Fruit fly (Drosophila melanogaster) whole organism, embryonic: ENCODE results near the gene DCTN1-p150.

Experiments used
- ATbp ChIP-seq: fragments of 200-800 bp; sonication (Bioruptor generic); optimal IDR thresholded peaks from 2 replicates; lab custom pipeline; 2017; ENCODE audit warnings: missing biosample characterization, mild to moderate bottlenecking, missing genetic modification characterization, missing genetic modification reagents
- Ada2b ChIP-seq: fragments of 200-800 bp; sonication (Bioruptor generic); IDR thresholded peaks from 2 replicates; pipeline ENCODE4 v1.3.6; 2022; ENCODE audit warnings: missing biosample characterization, missing genetic modification characterization
- Atf6 ChIP-seq: fragments of 200-800 bp; sonication (Bioruptor generic); IDR thresholded peaks from 2 replicates; pipeline ENCODE4 v1.3.6; 2022; ENCODE audit warnings: missing biosample characterization, missing genetic modification characterization
- Bgb ChIP-seq: fragments of 200-800 bp; sonication (Bioruptor generic); IDR thresholded peaks from 2 replicates; pipeline ENCODE4 v1.3.6; 2022; ENCODE audit warnings: missing biosample characterization, missing genetic modification characterization; ENCODE audit not compliant: partially characterized antibody
- CG1024 ChIP-seq: fragments of 200-800 bp; sonication (Bioruptor generic); IDR thresholded peaks from 2 replicates; pipeline ENCODE4 v1.3.6; 2022; ENCODE audit warnings: missing biosample characterization, missing genetic modification characterization
- CG10959 ChIP-seq: fragments of 200-800 bp; sonication (Bioruptor generic); IDR thresholded peaks from 2 replicates; pipeline ENCODE4 v1.3.6; 2022; ENCODE audit warnings: missing biosample characterization, missing genetic modification characterization
- CG11696 ChIP-seq: fragments of 200-800 bp; sonication (Bioruptor generic); IDR thresholded peaks from 2 replicates; pipeline ENCODE4 v1.3.6; 2022; ENCODE audit warnings: missing biosample characterization, missing genetic modification characterization
- CG12744 ChIP-seq: fragments of 200-800 bp; sonication (Bioruptor generic); optimal IDR thresholded peaks from 2 replicates; lab custom pipeline; 2016; ENCODE audit warnings: missing biosample characterization, missing genetic modification characterization
- CG13424 ChIP-seq: fragments of 200-800 bp; sonication (Bioruptor generic); optimal IDR thresholded peaks from 2 replicates; lab custom pipeline; 2019; ENCODE audit warnings: missing biosample characterization, mild to moderate bottlenecking, missing genetic modification characterization, moderate library complexity
- CG13775 ChIP-seq: fragments of 200-800 bp; sonication (Bioruptor generic); optimal IDR thresholded peaks from 3 replicates; lab custom pipeline; 2017; ENCODE audit warnings: missing biosample characterization, mild to moderate bottlenecking, missing genetic modification characterization
- CG14014 ChIP-seq: fragments of 200-800 bp; sonication (Bioruptor generic); IDR thresholded peaks from 2 replicates; pipeline ENCODE4 v1.3.6; 2022; ENCODE audit warnings: missing biosample characterization, missing genetic modification characterization
- CG14441 ChIP-seq: fragments of 200-800 bp; sonication (Bioruptor generic); IDR thresholded peaks from 2 replicates; pipeline ENCODE4 v1.3.6; 2022; ENCODE audit warnings: missing biosample characterization, missing genetic modification characterization
- CG14710 ChIP-seq: fragments of 200-800 bp; sonication (Bioruptor generic); optimal IDR thresholded peaks from 3 replicates; lab custom pipeline; 2019; ENCODE audit warnings: missing biosample characterization, mild to moderate bottlenecking, missing genetic modification characterization, moderate library complexity
- CG15269 ChIP-seq: fragments of 200-800 bp; sonication (Bioruptor generic); optimal IDR thresholded peaks from 2 replicates; lab custom pipeline; 2018; ENCODE audit warnings: missing biosample characterization, mild to moderate bottlenecking, missing genetic modification characterization, moderate library complexity
- CG18011 ChIP-seq: fragments of 200-800 bp; sonication (Bioruptor generic); optimal IDR thresholded peaks from 2 replicates; lab custom pipeline; 2017; ENCODE audit warnings: missing biosample characterization, missing genetic modification characterization, mild to moderate bottlenecking, moderate library complexity, missing genotype
- CG2129 ChIP-seq: fragments of 200-800 bp; sonication (Bioruptor generic); IDR thresholded peaks from 2 replicates; pipeline ENCODE4 v1.3.6; 2022; ENCODE audit warnings: missing biosample characterization, missing genetic modification characterization; ENCODE audit not compliant: partially characterized antibody
- CG3065 ChIP-seq: fragments of 200-800 bp; sonication (Bioruptor generic); optimal IDR thresholded peaks from 2 replicates; lab custom pipeline; 2016; ENCODE audit warnings: missing biosample characterization, missing genetic modification characterization
- CG33557 ChIP-seq: fragments of 200-800 bp; sonication (Bioruptor generic); optimal IDR thresholded peaks from 2 replicates; lab custom pipeline; 2019; ENCODE audit warnings: missing biosample characterization, mild to moderate bottlenecking, missing genetic modification characterization, moderate library complexity
- CG4617 ChIP-seq: fragments of 200-800 bp; sonication (Bioruptor generic); optimal IDR thresholded peaks from 3 replicates; lab custom pipeline; 2016; ENCODE audit warnings: missing biosample characterization, missing genetic modification characterization, borderline replicate concordance
- CG6683 ChIP-seq: fragments of 200-800 bp; sonication (Bioruptor generic); optimal IDR thresholded peaks from 2 replicates; lab custom pipeline; 2017; ENCODE audit warnings: missing biosample characterization, mild to moderate bottlenecking, missing genetic modification characterization, missing genetic modification reagents
- CG6854 ChIP-seq: fragments of 200-800 bp; sonication (Bioruptor generic); optimal IDR thresholded peaks from 3 replicates; lab custom pipeline; 2017; ENCODE audit warnings: missing biosample characterization, mild to moderate bottlenecking, missing genetic modification characterization
- CG7839 ChIP-seq: fragments of 200-800 bp; sonication (Bioruptor generic); optimal IDR thresholded peaks from 3 replicates; lab custom pipeline; 2018; ENCODE audit warnings: missing biosample characterization, mild to moderate bottlenecking, missing genetic modification characterization, moderate library complexity
- CG8478 ChIP-seq: fragments of >200 bp; optimal IDR thresholded peaks from 2 replicates; lab custom pipeline; 2018
- CG9797 ChIP-seq: fragments of 200-800 bp; sonication (Bioruptor generic); optimal IDR thresholded peaks from 3 replicates; lab custom pipeline; 2018; ENCODE audit warnings: missing biosample characterization, mild to moderate bottlenecking, missing genetic modification characterization
- CrebB ChIP-seq: fragments of 200-800 bp; sonication (Bioruptor generic); optimal IDR thresholded peaks from 3 replicates; lab custom pipeline; 2018; ENCODE audit warnings: missing biosample characterization, mild to moderate bottlenecking, missing genetic modification characterization
- Dbx ChIP-seq: fragments of 200-800 bp; sonication (Bioruptor generic); IDR thresholded peaks from 3 replicates; pipeline ENCODE4 v1.3.6; 2022; ENCODE audit warnings: missing biosample characterization, missing genetic modification characterization
- Dek ChIP-seq: fragments of 200-800 bp; sonication (Bioruptor generic); optimal IDR thresholded peaks from 3 replicates; lab custom pipeline; 2019; ENCODE audit warnings: missing biosample characterization, mild to moderate bottlenecking, missing genetic modification characterization, moderate library complexity
- Hmr ChIP-seq: fragments of 200-800 bp; sonication (Bioruptor generic); optimal IDR thresholded peaks from 3 replicates; lab custom pipeline; 2017; ENCODE audit warnings: mild to moderate bottlenecking, missing biosample characterization, missing genetic modification reagents, missing genetic modification characterization
- MBD-R2 ChIP-seq: fragments of 200-800 bp; sonication (Bioruptor generic); IDR thresholded peaks from 2 replicates; pipeline ENCODE4 v1.3.6; 2022; ENCODE audit warnings: missing biosample characterization, missing genetic modification characterization
- NfI ChIP-seq: fragments of 200-800 bp; sonication (Bioruptor generic); optimal IDR thresholded peaks from 3 replicates; lab custom pipeline; 2018; ENCODE audit warnings: missing biosample characterization, mild to moderate bottlenecking, missing genetic modification characterization, moderate library complexity
- Oli ChIP-seq: fragments of 200-800 bp; sonication (Bioruptor generic); optimal IDR thresholded peaks from 2 replicates; lab custom pipeline; 2018; ENCODE audit warnings: missing biosample characterization, mild to moderate bottlenecking, missing genetic modification characterization, moderate library complexity
- Ptx1 ChIP-seq: fragments of 200-800 bp; sonication (Bioruptor generic); IDR thresholded peaks from 2 replicates; pipeline ENCODE4 v1.3.6; 2022; ENCODE audit warnings: missing biosample characterization, missing genetic modification characterization
- TFAM ChIP-seq: fragments of 200-800 bp; sonication (Bioruptor generic); optimal IDR thresholded peaks from 2 replicates; lab custom pipeline; 2017; ENCODE audit warnings: missing biosample characterization, missing genetic modification characterization, inconsistent platforms
- amos ChIP-seq: fragments of 200-800 bp; sonication (Bioruptor generic); IDR thresholded peaks from 2 replicates; pipeline ENCODE4 v1.3.6; 2022; ENCODE audit warnings: missing biosample characterization, missing genetic modification characterization; ENCODE audit not compliant: partially characterized antibody
- br ChIP-seq: fragments of >200 bp; optimal IDR thresholded peaks from 2 replicates; lab custom pipeline; 2017
- bsh ChIP-seq, 2 experiments: fragments of 200-800 bp; sonication (Bioruptor generic); optimal IDR thresholded peaks; 2 replicates each; lab custom pipeline; 2017 to 2018; ENCODE audit warnings: mild to moderate bottlenecking in 2 of 2, missing biosample characterization in 2 of 2, missing genetic modification characterization in 2 of 2, moderate library complexity in 1 of 2
- chif ChIP-seq, 2 experiments: fragments of 200-800 bp; sonication (Bioruptor generic); optimal IDR thresholded peaks; 3 replicates each; lab custom pipeline; 2016; ENCODE audit warnings: missing biosample characterization in 2 of 2, missing genetic modification characterization in 2 of 2
- chn ChIP-seq: fragments of 200-800 bp; sonication (Bioruptor generic); optimal IDR thresholded peaks from 2 replicates; lab custom pipeline; 2016; ENCODE audit warnings: missing biosample characterization, missing genetic modification characterization
- ci ChIP-seq: fragments of 200-800 bp; sonication (Bioruptor generic); IDR thresholded peaks from 3 replicates; pipeline ENCODE4 v1.3.6; 2022; ENCODE audit warnings: missing biosample characterization, missing genetic modification characterization
- dmrt11E ChIP-seq: fragments of 200-800 bp; sonication (Bioruptor generic); optimal IDR thresholded peaks from 3 replicates; lab custom pipeline; 2018; ENCODE audit warnings: missing biosample characterization, mild to moderate bottlenecking, missing genetic modification characterization, moderate library complexity
- dpn ChIP-seq, 2 experiments: fragments of 200-800 bp; sonication (Bioruptor generic); optimal IDR thresholded peaks; 3 replicates each; lab custom pipeline; 2016; ENCODE audit warnings: missing biosample characterization in 2 of 2, missing genetic modification characterization in 2 of 2
- hth ChIP-seq: fragments of >200 bp; optimal IDR thresholded peaks from 2 replicates; lab custom pipeline; 2017; ENCODE audit warnings: inconsistent platforms
- mam ChIP-seq: fragments of 200-800 bp; sonication (Bioruptor generic); optimal IDR thresholded peaks from 3 replicates; lab custom pipeline; 2016; ENCODE audit warnings: missing biosample characterization, missing genetic modification characterization
- p53 ChIP-seq: fragments of 200-800 bp; sonication (Bioruptor generic); optimal IDR thresholded peaks from 2 replicates; lab custom pipeline; 2016; ENCODE audit warnings: missing biosample characterization, missing genetic modification characterization
- sd ChIP-seq: fragments of 200-800 bp; sonication (Bioruptor generic); optimal IDR thresholded peaks from 3 replicates; lab custom pipeline; 2018; ENCODE audit warnings: missing biosample characterization, mild to moderate bottlenecking, missing genetic modification characterization, moderate library complexity
- sim ChIP-seq: fragments of 200-800 bp; sonication (Bioruptor generic); IDR thresholded peaks from 2 replicates; pipeline ENCODE4 v1.3.6; 2022; ENCODE audit warnings: missing biosample characterization, missing genetic modification characterization
- tap ChIP-seq: fragments of 200-800 bp; optimal IDR thresholded peaks from 3 replicates; lab custom pipeline; 2019; ENCODE audit warnings: missing biosample characterization, mild to moderate bottlenecking, missing genetic modification characterization, moderate library complexity
- unpg ChIP-seq: fragments of 200-800 bp; sonication (Bioruptor generic); optimal IDR thresholded peaks from 3 replicates; lab custom pipeline; 2018; ENCODE audit warnings: missing biosample characterization, mild to moderate bottlenecking, missing genetic modification characterization, moderate library complexity
- vvl ChIP-seq: fragments of 200-800 bp; sonication (Bioruptor generic); IDR thresholded peaks from 2 replicates; pipeline ENCODE4 v1.3.6; 2022; ENCODE audit warnings: missing biosample characterization, missing genetic modification characterization
- zen ChIP-seq: fragments of 200-800 bp; sonication (Bioruptor generic); optimal IDR thresholded peaks from 3 replicates; lab custom pipeline; 2018; ENCODE audit warnings: missing biosample characterization, mild to moderate bottlenecking, missing genetic modification characterization, moderate library complexity

Gene DCTN1-p150

DNA sequence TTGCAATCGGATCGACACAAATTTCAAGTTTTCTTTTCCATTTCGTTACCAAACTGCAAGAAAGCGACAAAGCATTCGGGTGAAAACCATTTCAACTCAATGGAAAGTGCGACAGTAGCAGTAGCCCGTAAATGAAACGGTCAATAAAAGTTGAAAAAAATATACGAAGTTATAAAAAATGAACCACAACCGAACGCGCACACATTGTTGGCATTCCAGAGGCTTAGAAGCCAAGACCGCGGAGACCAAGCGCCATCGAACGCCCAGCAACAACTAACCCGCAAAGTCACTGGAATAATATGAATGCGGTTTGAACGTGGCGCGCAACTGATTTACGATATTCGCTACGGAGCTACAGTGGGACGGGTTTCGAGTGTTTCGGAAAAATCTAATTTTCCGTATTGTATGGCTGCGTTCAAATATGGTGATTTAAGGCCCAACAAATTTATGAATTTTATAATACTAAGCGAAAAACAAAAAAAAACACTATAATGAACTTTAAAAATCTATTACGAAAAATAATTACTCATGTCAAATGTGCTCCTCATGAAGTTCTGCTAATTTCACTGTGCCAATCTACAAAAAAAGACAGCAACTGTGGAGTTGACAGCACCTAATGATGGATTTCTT is 7.0 kb upstream of the DCTN1-p150 start (continued):
- TF ChIP-seq dpn (GFP tag; optimal IDR thresholded peaks at IDR 0.05; lab: Kevin White, UChicago) (peak; percentile 36 to 48), Hmr (GFP tag; lab: Kevin White, UChicago) (peak; percentile 53), NfI (GFP tag; lab: Kevin White, UChicago) (peak; percentile 48), amos (GFP tag; lab: Robert Waterston, UW) (0 out of 2 replicates have a peak, but pooled peaks have one; percentile 15), CG1024 (GFP tag; lab: Robert Waterston, UW) (no peak), CG4617 (GFP tag; lab: Kevin White, UChicago) (peak; percentile 23), CG10959 (GFP tag; lab: Robert Waterston, UW) (peak; percentile 20; the same call in 1 of the 2 replicates), unpg (GFP tag; lab: Kevin White, UChicago) (peak; percentile 47), Dbx (GFP tag; lab: Robert Waterston, UW) (0 out of 3 replicates have a peak, but pooled peaks have one; percentile 26), Bgb (GFP tag; lab: Robert Waterston, UW) (no peak), CG9797 (GFP tag; lab: Kevin White, UChicago) (no peak), sd (tag; lab: Kevin White, UChicago) (peak; percentile 98), CG8478 (no peak), mam (GFP tag; lab: Kevin White, UChicago) (peak; percentile 47), ATbp (GFP tag; lab: Kevin White, UChicago) (peak; percentile 43), bsh (GFP tag; optimal IDR thresholded peaks at IDR 0.05; lab: Kevin White, UChicago) (peak in 1 of 2 experiments; percentile 32), MBD-R2 (0 out of 2 replicates have a peak, but pooled peaks have one; percentile 17), CG6683 (GFP tag; lab: Kevin White, UChicago) (no peak), sim (GFP tag; lab: Robert Waterston, UW) (no peak), CG7839 (peak; percentile 62), Ptx1 (GFP tag; lab: Robert Waterston, UW) (peak; percentile 42), CG2129 (GFP tag; lab: Robert Waterston, UW) (no peak), CG3065 (no peak), p53 (no peak), Oli (tag; lab: Kevin White, UChicago) (peak; percentile 51), CG18011 (peak; percentile 6), CrebB (tag; lab: Kevin White, UChicago) (no peak), CG15269 (tag; lab: Kevin White, UChicago) (peak; percentile 51), TFAM (GFP tag; lab: Kevin White, UChicago) (no peak), Ada2b (GFP tag; lab: Robert Waterston, UW) (peak; percentile 56), CG13424 (tag; lab: Kevin White, UChicago) (peak; percentile 42), CG14710 (peak; percentile 26), Dek (tag; lab: Kevin White, UChicago) (peak; percentile 33), CG14441 (GFP tag; lab: Robert Waterston, UW) (peak; percentile 64), vvl (GFP tag; lab: Robert Waterston, UW) (peak; percentile 25; the same call in 1 of the 2 replicates), Atf6 (peak; percentile 41; the same call in 1 of the 2 replicates), zen (tag; lab: Kevin White, UChicago) (peak; percentile 7), CG11696 (GFP tag; lab: Robert Waterston, UW) (no peak), ci (GFP tag; lab: Robert Waterston, UW) (no peak), chn (peak; percentile 56), dmrt11E (tag; lab: Kevin White, UChicago) (peak; percentile 28), CG14014 (peak; percentile 27; the same call in 1 of the 2 replicates), br (lab: Kevin White, UChicago) (no peak), CG12744 (GFP tag; lab: Kevin White, UChicago) (peak; percentile 0), hth (lab: Kevin White, UChicago) (no peak), tap (tag; lab: Kevin White, UChicago) (no peak), CG33557 (GFP tag; lab: Kevin White, UChicago) (no peak), CG6854 (GFP tag; lab: Kevin White, UChicago) (peak; percentile 25), CG13775 (peak; percentile 52), chif (GFP tag; optimal IDR thresholded peaks at IDR 0.05; lab: Kevin White, UChicago) (peak; percentile 16 to 34)
